Fruit fly (Drosophila melanogaster) whole organism, embryonic: ENCODE results near the gene Syt7.

Source experiments
- Bdp1 ChIP-seq: fragments of 200-800 bp; sonication (Bioruptor generic); optimal IDR thresholded peaks from 3 replicates; lab custom pipeline; 2016; ENCODE audit warnings: missing biosample characterization, missing genetic modification characterization
- CG10366 ChIP-seq: fragments of 200-800 bp; sonication (Bioruptor generic); IDR thresholded peaks from 2 replicates; pipeline ENCODE4 v1.3.6; 2022; ENCODE audit warnings: missing biosample characterization, missing genetic modification characterization
- CG11247 ChIP-seq: fragments of 200-800 bp; sonication (Bioruptor generic); IDR thresholded peaks from 2 replicates; pipeline ENCODE4 v1.3.6; 2022; ENCODE audit warnings: missing biosample characterization, missing genetic modification characterization
- CG11723 ChIP-seq: fragments of 200-800 bp; sonication (Bioruptor generic); optimal IDR thresholded peaks from 2 replicates; lab custom pipeline; 2017; ENCODE audit warnings: missing biosample characterization, mild to moderate bottlenecking, missing genetic modification characterization
- CG13894 ChIP-seq: fragments of 200-800 bp; sonication (Bioruptor generic); optimal IDR thresholded peaks from 3 replicates; lab custom pipeline; 2018; ENCODE audit warnings: missing biosample characterization, mild to moderate bottlenecking, missing genetic modification characterization, moderate library complexity
- CG15011 ChIP-seq: fragments of 200-800 bp; sonication (Bioruptor generic); optimal IDR thresholded peaks from 3 replicates; lab custom pipeline; 2018; ENCODE audit warnings: missing biosample characterization, mild to moderate bottlenecking, missing genetic modification characterization
- CG17385 ChIP-seq: fragments of 200-800 bp; sonication (Bioruptor generic); optimal IDR thresholded peaks from 3 replicates; lab custom pipeline; 2018; ENCODE audit warnings: missing biosample characterization, mild to moderate bottlenecking, missing genetic modification characterization
- CG17568 ChIP-seq: fragments of 200-800 bp; sonication (Bioruptor generic); optimal IDR thresholded peaks from 2 replicates; lab custom pipeline; 2018; ENCODE audit warnings: missing biosample characterization, mild to moderate bottlenecking, missing genetic modification characterization, moderate library complexity
- CG1792 ChIP-seq: fragments of 200-800 bp; sonication (Bioruptor generic); optimal IDR thresholded peaks from 2 replicates; lab custom pipeline; 2016; ENCODE audit warnings: missing biosample characterization, missing genetic modification characterization
- CG2120 ChIP-seq: fragments of 200-800 bp; sonication (Bioruptor generic); optimal IDR thresholded peaks from 3 replicates; lab custom pipeline; 2016; ENCODE audit warnings: missing biosample characterization, missing genetic modification characterization
- CG2199 ChIP-seq: fragments of 200-800 bp; sonication (Bioruptor generic); IDR thresholded peaks from 3 replicates; pipeline ENCODE4 v1.3.6; 2022; ENCODE audit warnings: missing biosample characterization, missing genetic modification characterization
- CG30020 ChIP-seq: fragments of 200-800 bp; optimal IDR thresholded peaks from 2 replicates; lab custom pipeline; 2019; ENCODE audit warnings: missing biosample characterization, mild to moderate bottlenecking, missing genetic modification characterization, moderate library complexity
- CG31388 ChIP-seq: fragments of 200-800 bp; sonication (Bioruptor generic); optimal IDR thresholded peaks from 2 replicates; lab custom pipeline; 2016; ENCODE audit warnings: missing biosample characterization, missing genetic modification characterization
- CG4360 ChIP-seq: fragments of 200-800 bp; sonication (Bioruptor generic); IDR thresholded peaks from 2 replicates; pipeline ENCODE4 v1.3.6; 2022; ENCODE audit warnings: missing biosample characterization, missing genetic modification characterization
- CG4617 ChIP-seq: fragments of 200-800 bp; sonication (Bioruptor generic); optimal IDR thresholded peaks from 3 replicates; lab custom pipeline; 2016; ENCODE audit warnings: missing biosample characterization, missing genetic modification characterization, borderline replicate concordance
- CG7987 ChIP-seq: fragments of 200-800 bp; sonication (Bioruptor generic); optimal IDR thresholded peaks from 2 replicates; lab custom pipeline; 2018; ENCODE audit warnings: missing biosample characterization, mild to moderate bottlenecking, missing genetic modification characterization, moderate library complexity
- CG8359 ChIP-seq: fragments of 200-800 bp; sonication (Bioruptor generic); optimal IDR thresholded peaks from 2 replicates; lab custom pipeline; 2017; ENCODE audit warnings: missing biosample characterization, mild to moderate bottlenecking, missing genetic modification characterization, borderline replicate concordance
- CG8388 ChIP-seq: fragments of 200-800 bp; sonication (Bioruptor generic); optimal IDR thresholded peaks from 2 replicates; lab custom pipeline; 2019; ENCODE audit warnings: missing biosample characterization, mild to moderate bottlenecking, missing genetic modification characterization, moderate library complexity
- CG8924 ChIP-seq: fragments of 200-800 bp; optimal IDR thresholded peaks from 3 replicates; lab custom pipeline; 2019; ENCODE audit warnings: missing biosample characterization, mild to moderate bottlenecking, missing genetic modification characterization, moderate library complexity
- CG9437 ChIP-seq: fragments of 200-800 bp; sonication (Bioruptor generic); optimal IDR thresholded peaks from 2 replicates; lab custom pipeline; 2018; ENCODE audit warnings: missing biosample characterization, mild to moderate bottlenecking, missing genetic modification characterization
- CG9932 ChIP-seq: fragments of 200-800 bp; sonication (Bioruptor generic); IDR thresholded peaks from 2 replicates; pipeline ENCODE4 v1.3.6; 2022; ENCODE audit warnings: missing biosample characterization, missing genetic modification characterization
- CTCF ChIP-seq: fragments of 200-800 bp; sonication (Bioruptor generic); optimal IDR thresholded peaks from 2 replicates; lab custom pipeline; 2017; ENCODE audit warnings: missing biosample characterization, mild to moderate bottlenecking, missing genetic modification characterization, moderate library complexity
- D ChIP-seq, 2 experiments: fragments of 200-800 bp in 1 of 2; fragments of >200 bp in 1 of 2; sonication (Bioruptor generic) in 1 of 2; optimal IDR thresholded peaks; 2 replicates in 1 of 2; 3 replicates in 1 of 2; lab custom pipeline; 2017; ENCODE audit warnings: mild to moderate bottlenecking in 1 of 2, missing biosample characterization in 1 of 2, missing genetic modification characterization in 1 of 2, missing genetic modification reagents in 1 of 2
- D19B ChIP-seq: fragments of 200-800 bp; sonication (Bioruptor generic); optimal IDR thresholded peaks from 2 replicates; lab custom pipeline; 2017; ENCODE audit warnings: missing biosample characterization, mild to moderate bottlenecking, missing genetic modification characterization
- Dp ChIP-seq: fragments of 200-800 bp; sonication (Bioruptor generic); optimal IDR thresholded peaks from 2 replicates; lab custom pipeline; 2018; ENCODE audit warnings: missing biosample characterization, mild to moderate bottlenecking, missing genetic modification characterization, moderate library complexity
- Ets65A ChIP-seq: fragments of 200-800 bp; sonication (Bioruptor generic); peaks from one replicate; lab custom pipeline; 2016; ENCODE audit warnings: missing biosample characterization, missing genetic modification characterization
- Fer1 ChIP-seq: fragments of 200-800 bp; sonication (Bioruptor generic); optimal IDR thresholded peaks from 2 replicates; lab custom pipeline; 2017; ENCODE audit warnings: missing biosample characterization, mild to moderate bottlenecking, missing genetic modification characterization
- HLH4C ChIP-seq: fragments of 200-800 bp; sonication (Bioruptor generic); IDR thresholded peaks from 3 replicates; pipeline ENCODE4 v1.3.6; 2022; ENCODE audit warnings: missing biosample characterization, missing genetic modification characterization; ENCODE audit not compliant: partially characterized antibody
- Max ChIP-seq: fragments of 200-800 bp; sonication (Bioruptor generic); optimal IDR thresholded peaks from 2 replicates; lab custom pipeline; 2016; ENCODE audit warnings: missing biosample characterization, mild to moderate bottlenecking, missing genetic modification characterization
- NC2α ChIP-seq: fragments of 200-800 bp; sonication (Bioruptor generic); optimal IDR thresholded peaks from 2 replicates; lab custom pipeline; 2016; ENCODE audit warnings: missing biosample characterization, missing genetic modification characterization
- Optix ChIP-seq: fragments of 200-800 bp; sonication (Bioruptor generic); IDR thresholded peaks from 3 replicates; pipeline ENCODE4 v1.3.6; 2022; ENCODE audit warnings: missing biosample characterization, missing genetic modification characterization
- Sry-β ChIP-seq: fragments of 200-800 bp; sonication (Bioruptor generic); optimal IDR thresholded peaks from 2 replicates; lab custom pipeline; 2018; ENCODE audit warnings: missing biosample characterization, mild to moderate bottlenecking, missing genetic modification characterization, moderate library complexity
- Sry-δ ChIP-seq: fragments of 200-800 bp; sonication (Bioruptor generic); optimal IDR thresholded peaks from 2 replicates; lab custom pipeline; 2016; ENCODE audit warnings: missing biosample characterization, missing genetic modification characterization
- Trl ChIP-seq, 3 experiments: fragments of >200 bp in 2 of 3; fragments of 200-800 bp in 1 of 3; sonication (Bioruptor generic) in 1 of 3; optimal IDR thresholded peaks; 2 replicates in 1 of 3; 3 replicates in 2 of 3; lab custom pipeline; 2016 to 2017; ENCODE audit warnings: missing biosample characterization in 1 of 3, missing genetic modification characterization in 1 of 3
- ac ChIP-seq: fragments of 200-800 bp; sonication (Bioruptor generic); optimal IDR thresholded peaks from 3 replicates; lab custom pipeline; 2017; ENCODE audit warnings: missing biosample characterization, mild to moderate bottlenecking, missing genetic modification characterization
- aop ChIP-seq: fragments of 200-800 bp; sonication (Bioruptor generic); IDR thresholded peaks from 2 replicates; pipeline ENCODE4 v1.3.6; 2022; ENCODE audit warnings: missing biosample characterization, missing genetic modification characterization
- ap ChIP-seq: fragments of 200-800 bp; sonication (Bioruptor generic); IDR thresholded peaks from 2 replicates; pipeline ENCODE4 v1.3.6; 2022; ENCODE audit warnings: missing biosample characterization, missing genetic modification characterization
- exex ChIP-seq: fragments of 200-800 bp; sonication (Bioruptor generic); optimal IDR thresholded peaks from 4 replicates; lab custom pipeline; 2018; ENCODE audit warnings: missing biosample characterization, mild to moderate bottlenecking, missing genetic modification characterization, moderate library complexity
- fu2 ChIP-seq: fragments of 200-800 bp; sonication (Bioruptor generic); optimal IDR thresholded peaks from 2 replicates; lab custom pipeline; 2016; ENCODE audit warnings: missing biosample characterization, missing genetic modification characterization
- gfzf ChIP-seq: fragments of 200-800 bp; sonication (Bioruptor generic); optimal IDR thresholded peaks from 2 replicates; lab custom pipeline; 2016; ENCODE audit warnings: missing biosample characterization, mild to moderate bottlenecking, missing genetic modification characterization, moderate library complexity
- grau ChIP-seq: fragments of 200-800 bp; optimal IDR thresholded peaks from 3 replicates; lab custom pipeline; 2019; ENCODE audit warnings: missing biosample characterization, mild to moderate bottlenecking, missing genetic modification characterization, moderate library complexity
- lilli ChIP-seq: fragments of 200-800 bp; sonication (Bioruptor generic); optimal IDR thresholded peaks from 3 replicates; lab custom pipeline; 2016; ENCODE audit warnings: missing biosample characterization, missing genetic modification characterization
- pan ChIP-seq, 4 experiments: fragments of >200 bp in 3 of 4; fragments of 200-800 bp in 1 of 4; sonication (Bioruptor generic) in 1 of 4; optimal IDR thresholded peaks in 3 of 4; IDR thresholded peaks in 1 of 4; 2 replicates each; pipeline versions ENCODE4 v1.3.6 to Lab custom; 2017 to 2022; ENCODE audit warnings: missing biosample characterization in 2 of 4, missing genetic modification characterization in 2 of 4, mixed read lengths in 1 of 4
- pita ChIP-seq: fragments of 200-800 bp; sonication (Bioruptor generic); optimal IDR thresholded peaks from 2 replicates; lab custom pipeline; 2017; ENCODE audit warnings: missing biosample characterization, mild to moderate bottlenecking, missing genetic modification characterization
- sens ChIP-seq: fragments of 200-800 bp; sonication (Bioruptor generic); peaks from one replicate; lab custom pipeline; 2016; ENCODE audit warnings: missing biosample characterization, missing genetic modification characterization
- sim ChIP-seq: fragments of 200-800 bp; sonication (Bioruptor generic); IDR thresholded peaks from 2 replicates; pipeline ENCODE4 v1.3.6; 2022; ENCODE audit warnings: missing biosample characterization, missing genetic modification characterization
- sisA ChIP-seq: fragments of 200-800 bp; sonication (Bioruptor generic); IDR thresholded peaks from 2 replicates; pipeline ENCODE4 v1.3.6; 2022; ENCODE audit warnings: missing biosample characterization, missing genetic modification characterization
- z ChIP-seq: fragments of 200-800 bp; sonication (Bioruptor generic); IDR thresholded peaks from 3 replicates; pipeline ENCODE4 v1.3.6; 2022; ENCODE audit warnings: missing biosample characterization, missing genetic modification characterization

The Syt7 gene

dm6 chr4:276325-276724, 30.0 kb downstream of the Syt7 start, which contains the start of gene NfI:
TSS of gene NfI (minus strand) at chr4:276369.
- peak; percentile 13 for TF ChIP-seq CG17568 (GFP tag; lab: Kevin White, UChicago)
- peak; percentile 89 for TF ChIP-seq CG2199
- peak; percentile 46 to 65 for TF ChIP-seq Trl (optimal IDR thresholded peaks at IDR 0.05; lab: Kevin White, UChicago)
- no peak for TF ChIP-seq Trl (GFP tag; optimal IDR thresholded peaks at IDR 0.05; lab: Kevin White, UChicago)
- no peak for TF ChIP-seq pita (GFP tag; lab: Kevin White, UChicago)
- TF ChIP-seq sens: peak; percentile 45
- no peak for TF ChIP-seq CG10366
- no peak for TF ChIP-seq CG15011 (GFP tag; lab: Kevin White, UChicago)
- TF ChIP-seq CG2120 (GFP tag; lab: Kevin White, UChicago): peak; percentile 11
- TF ChIP-seq CG11723: peak; percentile 47
- TF ChIP-seq Fer1 (GFP tag; lab: Kevin White, UChicago): no peak
- peak; percentile 24 for TF ChIP-seq CG30020
- TF ChIP-seq, all 482 proteins: peak for 7

dm6 chr4:274704-275103, 31.6 kb downstream of the Syt7 start:
- TF ChIP-seq CG2199 (peak; percentile 88; the same call in 2 of the 3 replicates), lilli (GFP tag; lab: Kevin White, UChicago) (no peak), sens (peak; percentile 16), Optix (no peak), CG13894 (peak; percentile 52), z (GFP tag; lab: Robert Waterston, UW) (no peak), Bdp1 (no peak), CG8359 (GFP tag; lab: Kevin White, UChicago) (no peak), CG9437 (GFP tag; lab: Kevin White, UChicago) (peak; percentile 45), ac (GFP tag; lab: Kevin White, UChicago) (no peak), CTCF (GFP tag; lab: Kevin White, UChicago) (peak; percentile 73), sim (GFP tag; lab: Robert Waterston, UW) (no peak), CG30020 (peak; percentile 8), NC2α (GFP tag; lab: Kevin White, UChicago) (no peak), CG11247 (GFP tag; lab: Robert Waterston, UW) (no peak), Dp (GFP tag; lab: Kevin White, UChicago) (no peak)
- TF ChIP-seq, all 482 proteins: peak for 6

dm6 chr4:261484-262070, 44.7 kb downstream of the Syt7 start:
- peak; percentile 15 for TF ChIP-seq Sry-δ (GFP tag; lab: Kevin White, UChicago)
- TF ChIP-seq pan (optimal IDR thresholded peaks at IDR 0.05; lab: Kevin White, UChicago): no peak
- no peak for TF ChIP-seq pan (GFP tag; optimal IDR thresholded peaks at IDR 0.05 in 1 of 2, IDR thresholded peaks at IDR 0.05 in 1 of 2)
- TF ChIP-seq CG8924 (tag; lab: Kevin White, UChicago): no peak
- TF ChIP-seq HLH4C: no peak
- TF ChIP-seq exex (tag; lab: Kevin White, UChicago): no peak
- no peak for TF ChIP-seq gfzf
- TF ChIP-seq D (optimal IDR thresholded peaks at IDR 0.05; lab: Kevin White, UChicago): no peak
- TF ChIP-seq D (GFP tag; optimal IDR thresholded peaks at IDR 0.05; lab: Kevin White, UChicago): no peak
- no peak for TF ChIP-seq CG4617
- TF ChIP-seq Max (GFP tag; lab: Kevin White, UChicago): no peak
- TF ChIP-seq fu2 (GFP tag; lab: Kevin White, UChicago): no peak
- no peak for TF ChIP-seq CG31388 (GFP tag; lab: Kevin White, UChicago)
- peak; percentile 66 for TF ChIP-seq Sry-β (GFP tag; lab: Kevin White, UChicago)
- no peak for TF ChIP-seq D19B
- no peak for TF ChIP-seq CG7987 (GFP tag; lab: Kevin White, UChicago)
- no peak for TF ChIP-seq CG17385
- no peak for TF ChIP-seq CG4360 (GFP tag; lab: Robert Waterston, UW)
- no peak for TF ChIP-seq CG9932
- no peak for TF ChIP-seq grau (tag; lab: Kevin White, UChicago)
- TF ChIP-seq CG8388 (GFP tag; lab: Kevin White, UChicago): no peak
- TF ChIP-seq Ets65A (GFP tag; lab: Kevin White, UChicago): peak; percentile 89
- TF ChIP-seq sisA: no peak
- no peak for TF ChIP-seq CG1792 (GFP tag; lab: Kevin White, UChicago)
- TF ChIP-seq ap (GFP tag; lab: Robert Waterston, UW): no peak
- no peak for TF ChIP-seq aop (GFP tag; lab: Robert Waterston, UW)
